Worm (Caenorhabditis elegans): ENCODE measurements around the gene F11G11.15.

F11G11.15 gene

DNA sequence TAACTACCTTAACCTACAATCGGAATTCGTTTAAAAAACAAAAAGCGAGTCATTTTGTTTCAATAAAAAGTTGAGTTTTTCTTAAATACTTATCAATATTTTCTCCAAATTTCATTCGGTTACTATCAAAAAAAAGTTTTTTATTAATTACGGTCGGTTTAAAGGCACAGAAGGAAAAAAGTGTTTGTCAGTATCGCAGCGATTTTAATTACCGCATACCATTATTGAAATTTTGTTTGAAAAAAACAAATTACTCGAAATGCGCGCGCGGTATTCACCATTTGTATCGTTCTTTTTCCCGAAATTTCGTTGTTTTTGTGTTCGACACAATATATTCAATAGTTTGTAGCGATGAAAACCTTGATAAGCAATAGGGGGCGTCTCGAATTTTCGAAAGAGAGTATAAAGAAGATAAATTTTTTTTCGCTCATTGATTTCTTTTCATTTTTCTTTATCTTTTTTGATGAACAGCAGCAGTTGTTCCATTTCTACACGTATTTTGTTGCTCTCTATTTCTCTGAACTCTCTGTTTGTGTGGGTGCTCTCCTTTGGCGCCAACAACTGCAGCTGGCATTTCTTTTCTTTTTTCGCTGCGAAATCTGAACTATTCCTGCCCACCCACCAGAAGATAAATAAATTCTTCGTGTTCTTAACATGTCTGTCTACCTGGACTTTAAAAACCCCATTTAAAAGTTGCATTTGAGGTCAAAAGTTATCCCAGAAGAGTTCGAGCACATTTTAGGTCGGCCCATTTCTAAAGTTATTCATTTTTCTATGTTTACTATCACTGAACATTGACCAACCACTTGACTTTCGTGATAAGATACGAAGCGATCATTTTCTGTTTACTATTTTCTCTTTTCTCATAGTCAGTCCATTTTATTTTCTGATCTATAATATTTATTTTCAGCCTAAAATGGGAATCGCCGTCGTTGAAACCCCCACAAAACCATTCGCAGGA, 14.2 kb downstream of the F11G11.15 start, which contains the start of gene pgm-1 (continued):
- TF ChIP-seq zfp-3 (GFP tag; conservative IDR thresholded peaks at IDR 0.05) (no peak), nhr-41 (GFP tag; IDR thresholded peaks at IDR 0.05) (no peak), sdz-12 (GFP tag; optimal IDR thresholded peaks at IDR 0.05) (no peak), spr-1 (tag; optimal IDR thresholded peaks at IDR 0.05) (no peak), ama-1 (optimal IDR thresholded peaks at IDR 0.05) (peak; percentile 56), nhr-28 (tag; optimal IDR thresholded peaks at IDR 0.05) (peak; percentile 97), F10B5.3 (tag; optimal IDR thresholded peaks at IDR 0.05) (no peak), zfp-2 (tag; optimal IDR thresholded peaks at IDR 0.05) (no peak), Y5F2A.4 (GFP tag; optimal IDR thresholded peaks at IDR 0.05) (no peak), fos-1 (tag; optimal IDR thresholded peaks at IDR 0.05) (no peak), vab-7 (GFP tag; IDR thresholded peaks at IDR 0.05) (no peak), lin-39 (tag; optimal IDR thresholded peaks at IDR 0.05) (no peak), mep-1 (tag; optimal IDR thresholded peaks at IDR 0.05) (peak; percentile 9), unc-130 (GFP tag; optimal IDR thresholded peaks at IDR 0.05) (no peak), mxl-3 (GFP tag; optimal IDR thresholded peaks at IDR 0.05) (no peak), mes-2 (tag; optimal IDR thresholded peaks at IDR 0.05; ENCODE audit: poor library complexity, severe bottlenecking) (no peak), lsy-2 (tag; optimal IDR thresholded peaks at IDR 0.05) (peak in 1 of 2 experiments; percentile 44), set-16 (GFP tag; IDR thresholded peaks at IDR 0.05) (no peak), snpc-1.2 (GFP tag; IDR thresholded peaks at IDR 0.05) (no peak), dmd-6 (GFP tag; IDR thresholded peaks at IDR 0.05) (no peak), nhr-11 (tag; optimal IDR thresholded peaks at IDR 0.05) (peak; percentile 61)

DNA sequence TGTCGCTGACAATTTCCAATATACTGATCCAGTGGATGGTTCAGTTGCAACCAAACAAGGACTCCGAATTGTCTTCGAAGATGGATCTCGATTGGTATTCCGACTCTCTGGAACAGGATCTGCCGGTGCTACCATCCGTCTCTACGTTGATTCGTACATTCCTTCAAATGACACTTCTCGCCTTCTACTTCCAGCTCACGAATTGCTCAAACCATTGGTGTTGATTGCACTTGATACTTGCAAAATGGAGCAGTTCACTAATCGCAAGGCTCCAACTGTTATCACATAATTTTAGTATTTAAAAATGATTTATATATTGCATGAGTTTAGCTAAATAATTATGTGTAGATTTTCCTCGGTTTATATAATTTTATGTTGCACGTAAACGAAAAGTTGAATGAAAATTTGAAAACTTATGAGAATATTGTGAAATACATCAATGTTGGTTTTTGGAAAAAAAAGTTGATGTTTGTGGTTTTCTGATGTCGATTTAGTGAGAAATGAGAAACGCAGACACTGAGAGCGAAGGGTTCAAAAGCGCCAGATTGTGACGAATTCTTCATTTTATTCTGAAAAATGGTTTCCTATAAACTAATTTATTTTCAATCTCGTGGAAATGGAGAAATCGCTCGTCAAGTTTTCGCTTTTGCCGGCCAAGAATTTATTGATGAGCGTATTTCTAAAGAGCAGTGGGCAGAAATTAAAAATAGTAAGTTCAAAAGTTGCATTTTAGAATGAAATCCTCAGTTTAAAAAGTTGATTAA, 16.5 kb downstream of the F11G11.15 start, which contains the start of gene gst-9:
Gene gst-9 (plus strand): TSS at position 574 of the 764 bp plus-strand sequence.
- peak; percentile 42 for TF ChIP-seq hlh-11 (tag; optimal IDR thresholded peaks at IDR 0.05)
- TF ChIP-seq ces-1 (GFP tag; optimal IDR thresholded peaks at IDR 0.05) = no peak
- 0 out of 2 replicates have a peak, but pooled peaks have one; percentile 64 for TF ChIP-seq nhr-42 (GFP tag; IDR thresholded peaks at IDR 0.05)
- TF ChIP-seq saeg-2 (GFP tag; IDR thresholded peaks at IDR 0.05) = no peak
- no peak for TF ChIP-seq dmd-9 (GFP tag; IDR thresholded peaks at IDR 0.05)
- TF ChIP-seq spr-1 (tag; optimal IDR thresholded peaks at IDR 0.05) = peak; percentile 23
- peak; percentile 23; the same call in 1 of the 2 replicates for TF ChIP-seq madf-9 (GFP tag; conservative IDR thresholded peaks at IDR 0.05)
- no peak for TF ChIP-seq zip-2 (tag; optimal IDR thresholded peaks at IDR 0.05)
- no peak for TF ChIP-seq D1046.2 (GFP tag; IDR thresholded peaks at IDR 0.05)
- peak in 1 of 2 experiments; percentile 84 for TF ChIP-seq unc-62 (GFP tag; optimal IDR thresholded peaks at IDR 0.05 in 1 of 2)
- TF ChIP-seq unc-62 (tag; optimal IDR thresholded peaks at IDR 0.05) = no peak
- no peak for TF ChIP-seq ceh-62 (tag; optimal IDR thresholded peaks at IDR 0.05)
- peak; percentile 56 for TF ChIP-seq nhr-28 (tag; optimal IDR thresholded peaks at IDR 0.05)
- TF ChIP-seq mdt-29 (GFP tag; IDR thresholded peaks at IDR 0.05) = peak; percentile 39; the same call in 1 of the 2 replicates
- no peak for TF ChIP-seq F10B5.3 (tag; optimal IDR thresholded peaks at IDR 0.05)
- TF ChIP-seq mep-1 (tag; optimal IDR thresholded peaks at IDR 0.05) = peak; percentile 56
- TF ChIP-seq hmg-1.1 (GFP tag; IDR thresholded peaks at IDR 0.05) = no peak
- TF ChIP-seq php-3 (GFP tag; IDR thresholded peaks at IDR 0.05) = 0 out of 2 replicates have a peak, but pooled peaks have one; percentile 45
- TF ChIP-seq spr-3 (GFP tag; optimal IDR thresholded peaks at IDR 0.05) = peak; percentile 25
- no peak for TF ChIP-seq ztf-11 (tag; optimal IDR thresholded peaks at IDR 0.05)
- no peak; the same call in 1 of the 2 replicates for TF ChIP-seq Y75B8A.6 (GFP tag; IDR thresholded peaks at IDR 0.05)
- TF ChIP-seq aly-2 (tag; optimal IDR thresholded peaks at IDR 0.05) = no peak
- 0 out of 2 replicates have a peak, but pooled peaks have one; percentile 52 for TF ChIP-seq pha-4 (GFP tag; IDR thresholded peaks at IDR 0.05)
- no peak for TF ChIP-seq pha-4 (tag; optimal IDR thresholded peaks at IDR 0.05)
- TF ChIP-seq F44E2.7 (GFP tag; IDR thresholded peaks at IDR 0.05) = no peak
- no peak for TF ChIP-seq ceh-82 (tag; optimal IDR thresholded peaks at IDR 0.05)
- peak; percentile 10 for TF ChIP-seq hlh-30 (tag; optimal IDR thresholded peaks at IDR 0.05; ENCODE audit: insufficient read depth)
- TF ChIP-seq T20F7.1 (GFP tag; optimal IDR thresholded peaks at IDR 0.05) = peak; percentile 13
- no peak for TF ChIP-seq mdl-1 (tag; optimal IDR thresholded peaks at IDR 0.05)
- TF ChIP-seq lin-13 (GFP tag; optimal IDR thresholded peaks at IDR 0.05) = peak; percentile 57

Data from whole organism, L4 larva.